Fruit fly (Drosophila melanogaster) whole organism, embryonic: Measurements from ENCODE around the gene CG3655.

Source experiments
- B-H1 ChIP-seq: fragments of 200-800 bp; sonication (Bioruptor generic); IDR thresholded peaks from 3 replicates; pipeline ENCODE4 v1.3.6; 2022; ENCODE audit warnings: missing biosample characterization, missing genetic modification characterization
- Bgb ChIP-seq: fragments of 200-800 bp; sonication (Bioruptor generic); IDR thresholded peaks from 2 replicates; pipeline ENCODE4 v1.3.6; 2022; ENCODE audit warnings: missing biosample characterization, missing genetic modification characterization; ENCODE audit not compliant: partially characterized antibody
- CG12391 ChIP-seq: fragments of 200-800 bp; sonication (Bioruptor generic); optimal IDR thresholded peaks from 3 replicates; lab custom pipeline; 2018; ENCODE audit warnings: missing biosample characterization, mild to moderate bottlenecking, missing genetic modification characterization, moderate library complexity
- CG13624 ChIP-seq: fragments of 200-800 bp; sonication (Bioruptor generic); optimal IDR thresholded peaks from 2 replicates; lab custom pipeline; 2016; ENCODE audit warnings: missing biosample characterization, missing genetic modification characterization
- CG14667 ChIP-seq: fragments of 200-800 bp; sonication (Bioruptor generic); IDR thresholded peaks from 2 replicates; pipeline ENCODE4 v1.3.6; 2022; ENCODE audit warnings: missing biosample characterization, missing genetic modification characterization
- CG15269 ChIP-seq: fragments of 200-800 bp; sonication (Bioruptor generic); optimal IDR thresholded peaks from 2 replicates; lab custom pipeline; 2018; ENCODE audit warnings: missing biosample characterization, mild to moderate bottlenecking, missing genetic modification characterization, moderate library complexity
- CG1603 ChIP-seq: fragments of 200-800 bp; sonication (Bioruptor generic); optimal IDR thresholded peaks from 2 replicates; lab custom pipeline; 2019; ENCODE audit warnings: missing biosample characterization, mild to moderate bottlenecking, missing genetic modification characterization, moderate library complexity
- CG16813 ChIP-seq: fragments of 200-800 bp; sonication (Bioruptor generic); IDR thresholded peaks from 3 replicates; pipeline ENCODE4 v1.3.6; 2022; ENCODE audit warnings: missing biosample characterization, missing genetic modification characterization; ENCODE audit not compliant: partially characterized antibody
- CG17186 ChIP-seq: fragments of 200-800 bp; sonication (Bioruptor generic); optimal IDR thresholded peaks from 3 replicates; lab custom pipeline; 2017; ENCODE audit warnings: missing biosample characterization, missing genetic modification reagents, missing genetic modification characterization
- CG17829 ChIP-seq: fragments of 200-800 bp; optimal IDR thresholded peaks from 2 replicates; lab custom pipeline; 2019; ENCODE audit warnings: missing biosample characterization, mild to moderate bottlenecking, missing genetic modification characterization, moderate library complexity
- CG2116 ChIP-seq: fragments of 200-800 bp; sonication (Bioruptor generic); optimal IDR thresholded peaks from 3 replicates; lab custom pipeline; 2018; ENCODE audit warnings: missing biosample characterization, mild to moderate bottlenecking, missing genetic modification characterization
- CG2875 ChIP-seq: fragments of 200-800 bp; sonication (Bioruptor generic); optimal IDR thresholded peaks from 2 replicates; lab custom pipeline; 2017; ENCODE audit warnings: missing biosample characterization, mild to moderate bottlenecking, missing genetic modification characterization, missing genetic modification reagents
- CG34224 ChIP-seq: fragments of 200-800 bp; sonication (Bioruptor generic); IDR thresholded peaks from 3 replicates; pipeline ENCODE4 v1.3.6; 2022; ENCODE audit warnings: missing biosample characterization, missing genetic modification characterization; ENCODE audit not compliant: partially characterized antibody
- CG34422 ChIP-seq: fragments of 200-800 bp; sonication (Bioruptor generic); IDR thresholded peaks from 3 replicates; pipeline ENCODE4 v1.3.6; 2022; ENCODE audit warnings: missing biosample characterization, missing genetic modification characterization
- CG3847 ChIP-seq: fragments of 200-800 bp; sonication (Bioruptor generic); IDR thresholded peaks from 2 replicates; pipeline ENCODE4 v1.3.6; 2022; ENCODE audit warnings: missing biosample characterization, missing genetic modification characterization
- CG6254 ChIP-seq: fragments of 200-800 bp; sonication (Bioruptor generic); optimal IDR thresholded peaks from 3 replicates; lab custom pipeline; 2017; ENCODE audit warnings: mild to moderate bottlenecking, missing biosample characterization, missing genetic modification reagents, missing genetic modification characterization
- CG7745 ChIP-seq: fragments of 200-800 bp; sonication (Bioruptor generic); optimal IDR thresholded peaks from 2 replicates; lab custom pipeline; 2018; ENCODE audit warnings: missing biosample characterization, mild to moderate bottlenecking, missing genetic modification characterization, moderate library complexity
- CG8290 ChIP-seq, 3 experiments: fragments of 200-800 bp; sonication (Bioruptor generic); optimal IDR thresholded peaks; 2 replicates each; lab custom pipeline; 2016 to 2019; ENCODE audit warnings: missing biosample characterization in 3 of 3, missing genetic modification characterization in 3 of 3, mild to moderate bottlenecking in 2 of 3, moderate library complexity in 1 of 3
- CG8765 ChIP-seq: fragments of 200-800 bp; sonication (Bioruptor generic); IDR thresholded peaks from 2 replicates; pipeline ENCODE4 v1.3.6; 2022; ENCODE audit warnings: missing biosample characterization, missing genetic modification characterization
- CG9797 ChIP-seq: fragments of 200-800 bp; sonication (Bioruptor generic); optimal IDR thresholded peaks from 3 replicates; lab custom pipeline; 2018; ENCODE audit warnings: missing biosample characterization, mild to moderate bottlenecking, missing genetic modification characterization
- Dll ChIP-seq: fragments of 200-800 bp; sonication (Bioruptor generic); IDR thresholded peaks from 4 replicates; pipeline ENCODE4 v1.3.6; 2022; ENCODE audit warnings: missing biosample characterization, missing genetic modification characterization; ENCODE audit not compliant: partially characterized antibody
- Dp ChIP-seq: fragments of 200-800 bp; sonication (Bioruptor generic); optimal IDR thresholded peaks from 2 replicates; lab custom pipeline; 2018; ENCODE audit warnings: missing biosample characterization, mild to moderate bottlenecking, missing genetic modification characterization, moderate library complexity
- Med ChIP-seq: fragments of 200-800 bp; sonication (Bioruptor generic); peaks from one replicate; lab custom pipeline; 2016; ENCODE audit warnings: missing biosample characterization, missing genetic modification characterization, mild to moderate bottlenecking, inconsistent platforms, moderate library complexity
- NC2α ChIP-seq: fragments of 200-800 bp; sonication (Bioruptor generic); optimal IDR thresholded peaks from 2 replicates; lab custom pipeline; 2016; ENCODE audit warnings: missing biosample characterization, missing genetic modification characterization
- Oaz ChIP-seq: fragments of 200-800 bp; sonication (Bioruptor generic); IDR thresholded peaks from 2 replicates; pipeline ENCODE4 v1.3.6; 2022; ENCODE audit warnings: missing biosample characterization, missing genetic modification characterization
- Pdp1 ChIP-seq, 2 experiments: fragments of 200-800 bp; sonication (Bioruptor generic); optimal IDR thresholded peaks; 3 replicates each; lab custom pipeline; 2016; ENCODE audit warnings: missing biosample characterization in 2 of 2, missing genetic modification characterization in 2 of 2, mild to moderate bottlenecking in 1 of 2, moderate library complexity in 1 of 2
- Rx ChIP-seq: fragments of 200-800 bp; sonication (Bioruptor generic); IDR thresholded peaks from 2 replicates; pipeline ENCODE4 v1.3.6; 2022; ENCODE audit warnings: missing biosample characterization, missing genetic modification characterization
- Sry-δ ChIP-seq: fragments of 200-800 bp; sonication (Bioruptor generic); optimal IDR thresholded peaks from 2 replicates; lab custom pipeline; 2016; ENCODE audit warnings: missing biosample characterization, missing genetic modification characterization
- al ChIP-seq: fragments of 200-800 bp; sonication (Bioruptor generic); IDR thresholded peaks from 2 replicates; pipeline ENCODE4 v1.3.6; 2022; ENCODE audit warnings: missing biosample characterization, missing genetic modification characterization
- bsh ChIP-seq, 2 experiments: fragments of 200-800 bp; sonication (Bioruptor generic); optimal IDR thresholded peaks; 2 replicates each; lab custom pipeline; 2017 to 2018; ENCODE audit warnings: mild to moderate bottlenecking in 2 of 2, missing biosample characterization in 2 of 2, missing genetic modification characterization in 2 of 2, moderate library complexity in 1 of 2
- cas ChIP-seq: fragments of 200-800 bp; sonication (Bioruptor generic); IDR thresholded peaks from 2 replicates; pipeline ENCODE4 v1.3.6; 2022; ENCODE audit warnings: missing biosample characterization, missing genetic modification characterization
- dan ChIP-seq: fragments of 200-800 bp; sonication (Bioruptor generic); IDR thresholded peaks from 2 replicates; pipeline ENCODE4 v1.3.6; 2022; ENCODE audit warnings: missing biosample characterization, missing genetic modification characterization
- dpn ChIP-seq, 2 experiments: fragments of 200-800 bp; sonication (Bioruptor generic); optimal IDR thresholded peaks; 3 replicates each; lab custom pipeline; 2016; ENCODE audit warnings: missing biosample characterization in 2 of 2, missing genetic modification characterization in 2 of 2
- eve ChIP-seq, 2 experiments: fragments of >200 bp; optimal IDR thresholded peaks; 2 replicates each; lab custom pipeline; 2017; ENCODE audit warnings: missing biosample characterization in 2 of 2, missing genetic modification characterization in 2 of 2
- gfzf ChIP-seq: fragments of 200-800 bp; sonication (Bioruptor generic); optimal IDR thresholded peaks from 2 replicates; lab custom pipeline; 2016; ENCODE audit warnings: missing biosample characterization, mild to moderate bottlenecking, missing genetic modification characterization, moderate library complexity
- hb ChIP-seq: fragments of 200-800 bp; sonication (Bioruptor generic); IDR thresholded peaks from 3 replicates; pipeline ENCODE4 v1.3.6; 2022; ENCODE audit warnings: missing biosample characterization, missing genetic modification characterization; ENCODE audit not compliant: partially characterized antibody
- jigr1 ChIP-seq: fragments of 200-800 bp; sonication (Bioruptor generic); IDR thresholded peaks from 3 replicates; pipeline ENCODE4 v1.3.6; 2022; ENCODE audit warnings: missing biosample characterization, missing genetic modification characterization
- nmo ChIP-seq: fragments of 200-800 bp; sonication (Bioruptor generic); optimal IDR thresholded peaks from 2 replicates; lab custom pipeline; 2018; ENCODE audit warnings: missing biosample characterization, mild to moderate bottlenecking, missing genetic modification characterization, moderate library complexity
- onecut ChIP-seq: fragments of 200-800 bp; sonication (Bioruptor generic); IDR thresholded peaks from 2 replicates; pipeline ENCODE4 v1.3.6; 2022; ENCODE audit warnings: missing biosample characterization, missing genetic modification characterization
- phol ChIP-seq: fragments of 200-800 bp; sonication (Bioruptor generic); optimal IDR thresholded peaks from 3 replicates; lab custom pipeline; 2018; ENCODE audit warnings: missing biosample characterization, mild to moderate bottlenecking, missing genetic modification characterization, moderate library complexity
- pnt ChIP-seq: fragments of 200-800 bp; sonication (Bioruptor generic); optimal IDR thresholded peaks from 3 replicates; lab custom pipeline; 2016; ENCODE audit warnings: missing biosample characterization, missing genetic modification characterization
- rib ChIP-seq: fragments of 200-800 bp; sonication (Bioruptor generic); IDR thresholded peaks from 2 replicates; pipeline ENCODE4 v1.3.6; 2022; ENCODE audit warnings: missing biosample characterization, missing genetic modification characterization
- sens ChIP-seq: fragments of 200-800 bp; sonication (Bioruptor generic); peaks from one replicate; lab custom pipeline; 2016; ENCODE audit warnings: missing biosample characterization, missing genetic modification characterization
- sens-2 ChIP-seq: fragments of 200-800 bp; sonication (Bioruptor generic); IDR thresholded peaks from 2 replicates; pipeline ENCODE4 v1.3.6; 2022; ENCODE audit warnings: missing biosample characterization, missing genetic modification characterization
- sima ChIP-seq: fragments of 200-800 bp; sonication (Bioruptor generic); optimal IDR thresholded peaks from 2 replicates; lab custom pipeline; 2016; ENCODE audit warnings: missing biosample characterization, missing genetic modification characterization
- sisA ChIP-seq: fragments of 200-800 bp; sonication (Bioruptor generic); IDR thresholded peaks from 2 replicates; pipeline ENCODE4 v1.3.6; 2022; ENCODE audit warnings: missing biosample characterization, missing genetic modification characterization
- slbo ChIP-seq: fragments of 200-800 bp; sonication (Bioruptor generic); IDR thresholded peaks from 2 replicates; pipeline ENCODE4 v1.3.6; 2022; ENCODE audit warnings: missing biosample characterization, missing genetic modification characterization
- tgo ChIP-seq: fragments of 200-800 bp; sonication (Bioruptor generic); IDR thresholded peaks from 3 replicates; pipeline ENCODE4 v1.3.6; 2022; ENCODE audit warnings: missing biosample characterization, missing genetic modification characterization
- tin ChIP-seq: fragments of 200-800 bp; sonication (Bioruptor generic); optimal IDR thresholded peaks from 3 replicates; lab custom pipeline; 2016; ENCODE audit warnings: missing biosample characterization, missing genetic modification characterization
- zfh2 ChIP-seq: fragments of 200-800 bp; sonication (Bioruptor generic); optimal IDR thresholded peaks from 2 replicates; lab custom pipeline; 2016; ENCODE audit warnings: missing biosample characterization, missing genetic modification characterization

The CG3655 gene

DNA sequence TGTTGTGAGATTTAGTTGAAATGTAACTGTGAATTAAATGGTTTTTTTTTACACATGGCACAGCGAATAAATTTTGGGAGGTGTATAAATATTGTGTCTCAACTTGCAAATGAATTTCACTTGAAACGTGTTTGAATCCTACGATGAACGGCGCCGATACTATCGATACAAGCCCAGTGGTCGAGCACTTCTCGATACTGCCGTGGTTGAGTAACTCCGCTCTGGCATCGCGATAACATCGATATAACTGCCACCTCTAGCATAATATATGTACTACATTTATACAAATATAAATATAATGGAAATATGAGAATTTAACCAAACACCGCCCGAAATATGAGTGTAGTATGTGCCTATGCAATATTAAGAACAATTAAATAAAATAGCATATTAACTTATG, 101.6 kb downstream of the CG3655 start (continued):
- TF ChIP-seq phol (tag; lab: Kevin White, UChicago) (peak; percentile 24), CG9797 (peak; percentile 28), CG2116 (peak; percentile 76), gfzf (GFP tag; lab: Kevin White, UChicago) (peak; percentile 42), CG34422 (GFP tag; lab: Robert Waterston, UW) (peak; percentile 30; the same call in 1 of the 3 replicates), bsh (GFP tag; optimal IDR thresholded peaks at IDR 0.05; lab: Kevin White, UChicago) (no peak), B-H1 (no peak), CG15269 (no peak), dpn (GFP tag; optimal IDR thresholded peaks at IDR 0.05; lab: Kevin White, UChicago) (peak; percentile 24 to 27), Sry-δ (GFP tag; lab: Kevin White, UChicago) (peak; percentile 96), tin (GFP tag; lab: Kevin White, UChicago) (peak; percentile 18), pnt (GFP tag; lab: Kevin White, UChicago) (no peak), onecut (no peak), Dp (GFP tag; lab: Kevin White, UChicago) (peak; percentile 89), zfh2 (peak; percentile 35), CG8290 (GFP tag; optimal IDR thresholded peaks at IDR 0.05; lab: Kevin White, UChicago) (no peak), CG8290 (tag; optimal IDR thresholded peaks at IDR 0.05; lab: Kevin White, UChicago) (peak in 1 of 2 experiments; percentile 65), dan (GFP tag; lab: Robert Waterston, UW) (no peak), CG14667 (GFP tag; lab: Robert Waterston, UW) (0 out of 2 replicates have a peak, but pooled peaks have one; percentile 11), tgo (GFP tag; lab: Robert Waterston, UW) (peak; percentile 19; the same call in 1 of the 3 replicates), sens-2 (GFP tag; lab: Robert Waterston, UW) (no peak), al (GFP tag; lab: Robert Waterston, UW) (0 out of 2 replicates have a peak, but pooled peaks have one; percentile 31), sens (peak; percentile 44), jigr1 (GFP tag; lab: Robert Waterston, UW) (no peak), Oaz (GFP tag; lab: Robert Waterston, UW) (no peak), CG13624 (peak; percentile 10), sisA (peak; percentile 17; the same call in 1 of the 2 replicates), rib (GFP tag; lab: Robert Waterston, UW) (peak; percentile 51; the same call in 1 of the 2 replicates), CG1603 (tag; lab: Kevin White, UChicago) (peak; percentile 76), Rx (GFP tag; lab: Robert Waterston, UW) (no peak), CG17186 (GFP tag; lab: Kevin White, UChicago) (peak; percentile 44), eve (GFP tag; optimal IDR thresholded peaks at IDR 0.05; lab: Kevin White, UChicago) (no peak), Pdp1 (GFP tag; optimal IDR thresholded peaks at IDR 0.05; lab: Kevin White, UChicago) (peak; percentile 20 to 60), CG7745 (tag; lab: Kevin White, UChicago) (no peak), CG8765 (GFP tag; lab: Robert Waterston, UW) (no peak), CG3847 (GFP tag; lab: Robert Waterston, UW) (peak; percentile 59; the same call in 1 of the 2 replicates), cas (GFP tag; lab: Robert Waterston, UW) (no peak), CG17829 (tag; lab: Kevin White, UChicago) (peak; percentile 25), CG12391 (tag; lab: Kevin White, UChicago) (peak; percentile 24), nmo (GFP tag; lab: Kevin White, UChicago) (peak; percentile 45), Bgb (peak; percentile 99), hb (GFP tag; lab: Robert Waterston, UW) (peak; percentile 98), sima (GFP tag; lab: Kevin White, UChicago) (no peak), CG16813 (GFP tag; lab: Robert Waterston, UW) (peak; percentile 98), Med (GFP tag; lab: Kevin White, UChicago) (peak; percentile 90), CG2875 (GFP tag; lab: Kevin White, UChicago) (no peak), NC2α (GFP tag; lab: Kevin White, UChicago) (no peak), Dll (GFP tag; lab: Robert Waterston, UW) (peak; percentile 94), slbo (GFP tag; lab: Robert Waterston, UW) (peak; percentile 72), CG6254 (GFP tag; lab: Kevin White, UChicago) (no peak), CG34224 (GFP tag; lab: Robert Waterston, UW) (peak; percentile 98)
